Worm (Caenorhabditis elegans) whole organism, L2 larva: ENCODE data around the gene B0464.6.

ENCODE experiments used
- C34F6.9 ChIP-seq: fragments of 150-350 bp; optimal IDR thresholded peaks from 2 replicates; lab custom pipeline; 2014; ENCODE audit warnings: missing biosample characterization, missing genetic modification characterization
- F13H6.1 ChIP-seq: sonication (generic microtip); optimal IDR thresholded peaks from 2 replicates; lab custom pipeline; 2016; ENCODE audit warnings: missing genetic modification characterization, missing compliant biosample characterization
- R02D3.7 ChIP-seq: fragments of 150-350 bp; optimal IDR thresholded peaks from 2 replicates; lab custom pipeline; 2014; ENCODE audit warnings: missing biosample characterization, missing genetic modification characterization
- Y55F3AM.14 ChIP-seq: fragments of 200-800 bp; sonication (Bioruptor generic); optimal IDR thresholded peaks from 2 replicates; lab custom pipeline; 2018; ENCODE audit warnings: mild to moderate bottlenecking, missing genetic modification characterization, missing compliant biosample characterization
- ZK546.5 ChIP-seq: sonication (generic microtip); optimal IDR thresholded peaks from 2 replicates; lab custom pipeline; 2017; ENCODE audit warnings: missing biosample characterization, missing genetic modification characterization
- alr-1 ChIP-seq: fragments of 150-350 bp; optimal IDR thresholded peaks from 2 replicates; lab custom pipeline; 2014; ENCODE audit warnings: missing biosample characterization, missing genetic modification characterization
- aly-2 ChIP-seq: fragments of 150-350 bp; optimal IDR thresholded peaks from 2 replicates; lab custom pipeline; 2014; ENCODE audit warnings: missing biosample characterization, missing genetic modification characterization
- ama-1 ChIP-seq: fragments of 150-350 bp; optimal IDR thresholded peaks from 2 replicates; lab custom pipeline; 2018; ENCODE audit warnings: inconsistent platforms
- blmp-1 ChIP-seq: sonication (generic microtip); optimal IDR thresholded peaks from 2 replicates; lab custom pipeline; 2017; ENCODE audit warnings: missing genetic modification characterization, mild to moderate bottlenecking, missing compliant biosample characterization, antibody characterized with exemption, moderate library complexity; ENCODE audit not compliant: insufficient read depth
- ceh-16 ChIP-seq: fragments of 150-350 bp; optimal IDR thresholded peaks from 2 replicates; lab custom pipeline; 2014; ENCODE audit warnings: missing biosample characterization, missing genetic modification characterization
- ceh-82 ChIP-seq: fragments of 150-350 bp; optimal IDR thresholded peaks from 2 replicates; lab custom pipeline; 2014; ENCODE audit warnings: missing biosample characterization, missing genetic modification characterization
- crh-2 ChIP-seq: sonication (generic microtip); optimal IDR thresholded peaks from 2 replicates; lab custom pipeline; 2017; ENCODE audit warnings: missing biosample characterization, missing genetic modification characterization
- dmd-4 ChIP-seq: sonication (generic microtip); optimal IDR thresholded peaks from 2 replicates; lab custom pipeline; 2017; ENCODE audit warnings: missing biosample characterization, missing genetic modification characterization
- egl-27 ChIP-seq: sonication (generic microtip); optimal IDR thresholded peaks from 3 replicates; lab custom pipeline; 2017; ENCODE audit warnings: missing biosample characterization, missing genetic modification reagents, missing genetic modification characterization
- elt-1 ChIP-seq: fragments of 150-350 bp; optimal IDR thresholded peaks from 2 replicates; lab custom pipeline; 2014; ENCODE audit warnings: missing biosample characterization, missing genetic modification characterization
- elt-3 ChIP-seq: sonication (generic microtip); optimal IDR thresholded peaks from 2 replicates; lab custom pipeline; 2017; ENCODE audit warnings: missing biosample characterization, missing genetic modification characterization
- fos-1 ChIP-seq: fragments of 150-350 bp; optimal IDR thresholded peaks from 2 replicates; lab custom pipeline; 2014; ENCODE audit warnings: missing biosample characterization, missing genetic modification characterization
- gmeb-1 ChIP-seq: fragments of 150-350 bp; optimal IDR thresholded peaks from 2 replicates; lab custom pipeline; 2014; ENCODE audit warnings: missing biosample characterization, missing genetic modification characterization
- lin-11 ChIP-seq: fragments of 150-350 bp; sonication (generic microtip); optimal IDR thresholded peaks from 2 replicates; lab custom pipeline; 2014; ENCODE audit warnings: missing biosample characterization, missing genetic modification characterization, inconsistent platforms, mixed read lengths
- lin-13 ChIP-seq: fragments of 150-350 bp; optimal IDR thresholded peaks from 2 replicates; lab custom pipeline; 2014; ENCODE audit warnings: missing biosample characterization, missing genetic modification reagents, missing genetic modification characterization
- lin-39 ChIP-seq: fragments of 150-350 bp; optimal IDR thresholded peaks from 2 replicates; lab custom pipeline; 2014; ENCODE audit warnings: missing biosample characterization, missing genetic modification reagents, missing genetic modification characterization
- lsy-2 ChIP-seq, 2 experiments: fragments of 150-350 bp in 1 of 2; sonication (generic microtip) in 1 of 2; optimal IDR thresholded peaks; 2 replicates each; lab custom pipeline; 2014 to 2017; ENCODE audit warnings: missing biosample characterization in 2 of 2, missing genetic modification characterization in 2 of 2
- mab-5 ChIP-seq: fragments of 150-350 bp; optimal IDR thresholded peaks from 2 replicates; lab custom pipeline; 2014; ENCODE audit warnings: missing biosample characterization, missing genetic modification characterization
- mbf-1 ChIP-seq: sonication (generic microtip); optimal IDR thresholded peaks from 2 replicates; lab custom pipeline; 2017; ENCODE audit warnings: missing biosample characterization, missing genetic modification characterization
- mdl-1 ChIP-seq, 2 experiments: fragments of 150-350 bp in 1 of 2; sonication (generic microtip) in 1 of 2; optimal IDR thresholded peaks; 2 replicates each; lab custom pipeline; 2017; ENCODE audit warnings: missing biosample characterization in 2 of 2, missing genetic modification characterization in 2 of 2
- nhr-10 ChIP-seq: sonication (generic microtip); optimal IDR thresholded peaks from 2 replicates; lab custom pipeline; 2017; ENCODE audit warnings: missing biosample characterization, missing genetic modification characterization
- nhr-11 ChIP-seq: fragments of 150-350 bp; optimal IDR thresholded peaks from 2 replicates; lab custom pipeline; 2014; ENCODE audit warnings: missing biosample characterization, missing genetic modification characterization
- nhr-12 ChIP-seq: fragments of 150-350 bp; optimal IDR thresholded peaks from 2 replicates; lab custom pipeline; 2014; ENCODE audit warnings: missing biosample characterization, missing genetic modification characterization
- nhr-129 ChIP-seq: fragments of 150-350 bp; optimal IDR thresholded peaks from 2 replicates; lab custom pipeline; 2014; ENCODE audit warnings: missing biosample characterization, missing genetic modification characterization
- nhr-21 ChIP-seq: fragments of 150-350 bp; optimal IDR thresholded peaks from 2 replicates; lab custom pipeline; 2014; ENCODE audit warnings: missing biosample characterization, missing genetic modification characterization
- nhr-23 ChIP-seq: fragments of 150-350 bp; optimal IDR thresholded peaks from 2 replicates; lab custom pipeline; 2014; ENCODE audit warnings: missing biosample characterization, missing genetic modification reagents, missing genetic modification characterization
- nhr-237 ChIP-seq: fragments of 150-350 bp; optimal IDR thresholded peaks from 2 replicates; lab custom pipeline; 2014; ENCODE audit warnings: missing biosample characterization, missing genetic modification characterization
- nhr-25 ChIP-seq: fragments of 150-350 bp; sonication (generic microtip); optimal IDR thresholded peaks from 3 replicates; lab custom pipeline; 2014; ENCODE audit warnings: missing biosample characterization, missing genetic modification characterization
- nhr-6 ChIP-seq: fragments of 150-350 bp; optimal IDR thresholded peaks from 2 replicates; lab custom pipeline; 2014; ENCODE audit warnings: missing biosample characterization, missing genetic modification characterization
- nhr-77 ChIP-seq: fragments of 150-350 bp; optimal IDR thresholded peaks from 2 replicates; lab custom pipeline; 2014; ENCODE audit warnings: missing biosample characterization, missing genetic modification characterization
- peb-1 ChIP-seq: fragments of 150-350 bp; optimal IDR thresholded peaks from 2 replicates; lab custom pipeline; 2014; ENCODE audit warnings: missing biosample characterization, missing genetic modification characterization
- sem-4 ChIP-seq: fragments of 150-350 bp; optimal IDR thresholded peaks from 2 replicates; lab custom pipeline; 2014; ENCODE audit warnings: missing biosample characterization, missing genetic modification reagents, missing genetic modification characterization
- skn-1 ChIP-seq: sonication (generic microtip); optimal IDR thresholded peaks from 2 replicates; lab custom pipeline; 2017; ENCODE audit warnings: missing biosample characterization, missing genetic modification characterization
- sma-3 ChIP-seq: sonication (generic microtip); optimal IDR thresholded peaks from 2 replicates; lab custom pipeline; 2016; ENCODE audit warnings: missing genetic modification reagents, missing genetic modification characterization, missing compliant biosample characterization
- sma-9 ChIP-seq, 2 experiments: fragments of 150-350 bp in 1 of 2; sonication (generic microtip) in 1 of 2; optimal IDR thresholded peaks; 2 replicates each; lab custom pipeline; 2014 to 2016; ENCODE audit warnings: missing genetic modification characterization in 2 of 2, mild to moderate bottlenecking in 1 of 2, missing biosample characterization in 1 of 2, missing compliant biosample characterization in 1 of 2, missing genetic modification reagents in 1 of 2, moderate library complexity in 1 of 2
- snpc-4 ChIP-seq: fragments of 150-350 bp; optimal IDR thresholded peaks from 2 replicates; lab custom pipeline; 2014; ENCODE audit warnings: missing biosample characterization, missing genetic modification characterization
- unc-39 ChIP-seq: fragments of 150-350 bp; optimal IDR thresholded peaks from 2 replicates; lab custom pipeline; 2014; ENCODE audit warnings: missing biosample characterization, missing genetic modification characterization
- unc-55 ChIP-seq: fragments of 150-350 bp; sonication (generic microtip); optimal IDR thresholded peaks from 3 replicates; lab custom pipeline; 2014; ENCODE audit warnings: missing biosample characterization, missing genetic modification reagents, missing genetic modification characterization
- unc-62 ChIP-seq: fragments of 150-350 bp; optimal IDR thresholded peaks from 2 replicates; lab custom pipeline; 2014; ENCODE audit warnings: missing biosample characterization, missing genetic modification reagents, missing genetic modification characterization
- zag-1 ChIP-seq: fragments of 150-350 bp; optimal IDR thresholded peaks from 2 replicates; lab custom pipeline; 2014; ENCODE audit warnings: missing biosample characterization, missing genetic modification characterization
- ztf-1 ChIP-seq: fragments of 200-800 bp; sonication (Bioruptor generic); conservative IDR thresholded peaks from 2 replicates; pipeline ENCODE4 v1.3.6; 2022; ENCODE audit warnings: missing genetic modification characterization, missing compliant biosample characterization
- ztf-11 ChIP-seq: sonication (generic microtip); optimal IDR thresholded peaks from 2 replicates; lab custom pipeline; 2017; ENCODE audit warnings: missing biosample characterization, missing genetic modification characterization
- ztf-4 ChIP-seq: fragments of 150-350 bp; optimal IDR thresholded peaks from 2 replicates; lab custom pipeline; 2014; ENCODE audit warnings: missing biosample characterization, missing genetic modification characterization

The B0464.6 gene

DNA sequence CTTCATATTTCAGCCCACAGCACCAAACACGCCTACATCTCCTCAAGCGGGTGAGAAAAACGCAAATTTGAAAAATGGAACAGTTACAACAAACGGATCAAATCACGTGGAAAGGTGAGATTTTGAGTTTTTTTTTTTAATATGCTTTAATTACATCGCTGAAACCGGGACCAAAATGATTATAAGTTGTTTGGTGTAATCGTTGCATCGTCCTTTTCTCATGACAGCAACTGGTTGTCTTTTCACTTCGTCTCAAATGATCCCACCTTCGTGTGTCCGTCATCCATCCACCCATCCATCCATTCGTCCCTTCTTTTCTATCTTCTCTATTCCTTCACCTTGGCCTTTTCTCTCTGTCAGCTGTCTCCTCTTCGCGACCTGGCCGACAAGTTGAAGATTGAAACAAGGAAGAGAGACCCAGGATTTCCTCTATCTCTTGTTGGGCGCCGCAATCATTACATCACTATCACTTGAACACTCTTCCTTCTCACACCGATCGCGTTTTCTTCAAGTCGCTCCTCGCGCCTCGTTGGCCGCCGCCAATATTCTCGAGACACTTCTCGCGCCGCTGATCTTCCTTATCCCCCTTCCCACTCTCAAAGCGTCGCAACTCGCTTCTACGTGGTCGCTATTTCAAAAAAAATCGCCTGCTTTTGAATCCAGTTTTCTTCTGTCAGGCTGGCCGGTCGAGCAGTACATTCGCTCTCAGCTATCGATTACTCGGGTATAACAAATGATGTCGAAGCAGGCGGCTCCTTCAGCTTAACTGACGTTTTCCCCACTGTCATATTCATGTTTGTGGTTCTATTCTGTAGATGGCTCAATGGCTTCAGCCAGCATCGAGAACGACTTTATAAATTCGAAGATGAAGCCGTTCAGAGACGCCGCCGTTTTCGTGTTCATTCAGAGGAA lies 8.3 kb downstream of the B0464.6 start:
- no peak for TF ChIP-seq aly-2
- no peak for TF ChIP-seq skn-1 (tag; lab: Kevin White, UChicago)
- no peak for TF ChIP-seq mdl-1 (tag; optimal IDR thresholded peaks at IDR 0.05; lab: Kevin White, UChicago)
- peak; percentile 3 for TF ChIP-seq crh-2 (tag; lab: Kevin White, UChicago)
- peak; percentile 39 for TF ChIP-seq sma-9 (GFP tag; optimal IDR thresholded peaks at IDR 0.05; lab: Kevin White, UChicago)
- no peak for TF ChIP-seq sma-9 (tag; optimal IDR thresholded peaks at IDR 0.05; lab: Kevin White, UChicago)
- no peak for TF ChIP-seq elt-1 (tag; lab: Kevin White, UChicago)
- no peak for TF ChIP-seq nhr-11 (tag; lab: Kevin White, UChicago)
- TF ChIP-seq nhr-6 = no peak
- TF ChIP-seq Y55F3AM.14 (GFP tag; lab: Kevin White, UChicago) = no peak
- TF ChIP-seq nhr-77 = no peak
- TF ChIP-seq lin-39 (tag; lab: Kevin White, UChicago) = no peak
- no peak for TF ChIP-seq nhr-23 (tag; lab: Kevin White, UChicago)
- TF ChIP-seq nhr-12 (tag; lab: Kevin White, UChicago) = no peak
- peak; percentile 42 for TF ChIP-seq nhr-21 (tag; lab: Kevin White, UChicago)
- TF ChIP-seq peb-1 (tag; lab: Kevin White, UChicago) = no peak
- no peak for TF ChIP-seq snpc-4 (tag; lab: Kevin White, UChicago)
- TF ChIP-seq gmeb-1 (tag; lab: Kevin White, UChicago) = no peak
- peak; percentile 13 for TF ChIP-seq sma-3 (GFP tag; lab: Kevin White, UChicago)
- TF ChIP-seq ZK546.5 = no peak
- peak; percentile 10 for TF ChIP-seq mab-5 (tag; lab: Kevin White, UChicago)
- peak; percentile 22 for TF ChIP-seq blmp-1
- no peak for TF ChIP-seq zag-1
- TF ChIP-seq elt-3 = no peak
- peak; percentile 24 for TF ChIP-seq fos-1 (tag; lab: Kevin White, UChicago)
- TF ChIP-seq alr-1 (tag; lab: Kevin White, UChicago) = no peak
- TF ChIP-seq ceh-82 = no peak
- TF ChIP-seq ama-1 (lab: Kevin White, UChicago) = peak; percentile 38
- no peak for TF ChIP-seq egl-27 (tag; lab: Kevin White, UChicago)
- TF ChIP-seq nhr-129 = peak; percentile 90
- no peak for TF ChIP-seq lin-13
- TF ChIP-seq lsy-2 (tag; optimal IDR thresholded peaks at IDR 0.05; lab: Kevin White, UChicago) = peak; percentile 14 to 37
- TF ChIP-seq ceh-16 = no peak
- no peak for TF ChIP-seq lin-11
- peak; percentile 74 for TF ChIP-seq C34F6.9 (tag; lab: Kevin White, UChicago)
- peak; percentile 57 for TF ChIP-seq ztf-4
- no peak for TF ChIP-seq ztf-11
- TF ChIP-seq nhr-25 (tag; lab: Kevin White, UChicago) = no peak
- no peak for TF ChIP-seq unc-39 (tag; lab: Kevin White, UChicago)
- no peak for TF ChIP-seq nhr-10 (tag; lab: Kevin White, UChicago)
- TF ChIP-seq F13H6.1 (tag; lab: Kevin White, UChicago) = peak; percentile 75
- TF ChIP-seq mbf-1 (tag; lab: Kevin White, UChicago) = no peak
- no peak for TF ChIP-seq R02D3.7
- no peak for TF ChIP-seq sem-4 (tag; lab: Kevin White, UChicago)
- no peak for TF ChIP-seq dmd-4 (tag; lab: Kevin White, UChicago)
- no peak for TF ChIP-seq unc-62 (GFP tag; lab: Kevin White, UChicago)
- no peak for TF ChIP-seq unc-55 (GFP tag; lab: Kevin White, UChicago)
- no peak for TF ChIP-seq nhr-237 (tag; lab: Kevin White, UChicago)
- TF ChIP-seq ztf-1 (GFP tag; lab: Robert Waterston, UW) = no peak
